Worm (Caenorhabditis elegans) whole organism, L3 larva: ENCODE data around the gene sir-2.3.

Experiments
- ceh-16 ChIP-seq: sonication (generic microtip); optimal IDR thresholded peaks from 2 replicates; lab custom pipeline; 2017; ENCODE audit warnings: missing biosample characterization, missing genetic modification characterization
- lin-15B ChIP-seq: fragments of 150-350 bp; optimal IDR thresholded peaks from 2 replicates; lab custom pipeline; 2014; ENCODE audit warnings: missing biosample characterization, missing genetic modification characterization
- lsy-12 ChIP-seq: sonication (generic microtip); optimal IDR thresholded peaks from 2 replicates; lab custom pipeline; 2016; ENCODE audit warnings: mild to moderate bottlenecking, missing genetic modification characterization, missing compliant biosample characterization
- nhr-25 ChIP-seq: sonication (generic microtip); optimal IDR thresholded peaks from 2 replicates; lab custom pipeline; 2017; ENCODE audit warnings: missing biosample characterization, missing genetic modification characterization
- pha-4 ChIP-seq: fragments of 150-350 bp; optimal IDR thresholded peaks from 2 replicates; lab custom pipeline; 2014; ENCODE audit warnings: missing biosample characterization, missing genetic modification reagents, missing genetic modification characterization
- pqm-1 ChIP-seq: fragments of 150-350 bp; optimal IDR thresholded peaks from 2 replicates; lab custom pipeline; 2017; ENCODE audit warnings: missing biosample characterization, missing genetic modification characterization, inconsistent platforms
- snpc-4 ChIP-seq: fragments of 150-350 bp; optimal IDR thresholded peaks from 2 replicates; lab custom pipeline; 2014; ENCODE audit warnings: missing biosample characterization, missing genetic modification characterization

DNA sequence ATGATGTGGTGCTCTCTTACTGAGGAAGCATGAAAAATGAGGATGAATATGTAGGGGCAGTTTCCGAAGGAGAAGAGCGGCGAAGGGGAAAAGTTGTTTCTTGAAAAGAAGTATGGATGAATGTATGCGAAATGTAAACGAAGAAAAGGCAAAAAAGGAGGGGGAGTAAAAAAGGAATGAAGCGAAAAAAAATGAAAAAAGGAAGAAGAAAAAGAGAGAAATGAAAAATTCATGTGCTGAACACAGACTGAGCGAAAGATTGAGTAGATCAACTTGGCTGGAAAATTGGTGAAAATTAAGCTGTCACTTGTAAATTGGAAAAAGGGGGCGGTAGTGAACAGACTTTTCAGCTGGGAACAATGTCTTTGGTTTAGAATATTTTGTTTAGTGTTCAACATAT is 33.4 kb downstream of the sir-2.3 start, which contains the start of gene C49F8.1:
- TF ChIP-seq pqm-1 (no peak), lin-15B (tag; lab: Kevin White, UChicago) (no peak), snpc-4 (no peak), pha-4 (tag; lab: Kevin White, UChicago) (no peak), ceh-16 (tag; lab: Kevin White, UChicago) (no peak), nhr-25 (tag; lab: Kevin White, UChicago) (no peak), lsy-12 (tag; lab: Kevin White, UChicago) (no peak)
